Worm (Caenorhabditis elegans) whole organism, mixed stage, embryonic: ENCODE data around the gene fbxb-3.

Source experiments
- bed-3 ChIP-seq: fragments of 200-800 bp; sonication (Bioruptor generic); optimal IDR thresholded peaks from 3 replicates; lab custom pipeline; 2018; ENCODE audit warnings: mild to moderate bottlenecking, missing genetic modification characterization, moderate library complexity, missing compliant biosample characterization
- blmp-1 ChIP-seq: fragments of 150-350 bp; optimal IDR thresholded peaks from 2 replicates; lab custom pipeline; 2014; ENCODE audit warnings: missing biosample characterization, missing genetic modification characterization
- ces-1 ChIP-seq: fragments of 150-350 bp; optimal IDR thresholded peaks from 2 replicates; lab custom pipeline; 2014; ENCODE audit warnings: missing biosample characterization, missing genetic modification reagents, missing genetic modification characterization
- elt-3 ChIP-seq: fragments of 150-350 bp; optimal IDR thresholded peaks from 2 replicates; lab custom pipeline; 2014; ENCODE audit warnings: missing biosample characterization, missing genetic modification characterization
- hlh-1 ChIP-seq: fragments of 150-350 bp; optimal IDR thresholded peaks from 2 replicates; lab custom pipeline; 2014; ENCODE audit warnings: missing biosample characterization, missing genetic modification reagents, missing genetic modification characterization
- lin-13 ChIP-seq: fragments of 150-350 bp; optimal IDR thresholded peaks from 2 replicates; lab custom pipeline; 2014; ENCODE audit warnings: missing biosample characterization, missing genetic modification characterization
- lsy-2 ChIP-seq: fragments of 150-350 bp; optimal IDR thresholded peaks from 2 replicates; lab custom pipeline; 2014; ENCODE audit warnings: missing biosample characterization, missing genetic modification characterization
- mls-2 ChIP-seq: sonication (generic microtip); optimal IDR thresholded peaks from 2 replicates; lab custom pipeline; 2016; ENCODE audit warnings: mild to moderate bottlenecking, missing genetic modification characterization, moderate library complexity, missing compliant biosample characterization
- nhr-237 ChIP-seq: fragments of 150-350 bp; optimal IDR thresholded peaks from 2 replicates; lab custom pipeline; 2014; ENCODE audit warnings: missing biosample characterization, missing genetic modification characterization
- nhr-28 ChIP-seq: fragments of 150-350 bp; optimal IDR thresholded peaks from 2 replicates; lab custom pipeline; 2014; ENCODE audit warnings: missing biosample characterization, missing genetic modification characterization
- pha-4 ChIP-seq: fragments of 150-350 bp; optimal IDR thresholded peaks from 2 replicates; lab custom pipeline; 2018; ENCODE audit warnings: missing biosample characterization, missing genetic modification reagents, missing genetic modification characterization
- snpc-4 ChIP-seq: fragments of 150-350 bp; optimal IDR thresholded peaks from 2 replicates; lab custom pipeline; 2014; ENCODE audit warnings: missing biosample characterization, missing genetic modification characterization
- unc-39 ChIP-seq: fragments of 150-350 bp; optimal IDR thresholded peaks from 2 replicates; lab custom pipeline; 2014; ENCODE audit warnings: missing biosample characterization, missing genetic modification characterization
- ztf-11 ChIP-seq: fragments of 150-350 bp; optimal IDR thresholded peaks from 2 replicates; lab custom pipeline; 2014; ENCODE audit warnings: missing biosample characterization, missing genetic modification characterization

- TF ChIP-seq ces-1 (GFP tag; lab: Kevin White, UChicago) (no peak), nhr-237 (tag; lab: Kevin White, UChicago) (no peak), elt-3 (tag; lab: Kevin White, UChicago) (no peak), mls-2 (no peak), ztf-11 (tag; lab: Kevin White, UChicago) (no peak), unc-39 (tag; lab: Kevin White, UChicago) (no peak), blmp-1 (tag; lab: Kevin White, UChicago) (no peak), snpc-4 (tag; lab: Kevin White, UChicago) (no peak), bed-3 (GFP tag; lab: Kevin White, UChicago) (no peak), lin-13 (tag; lab: Kevin White, UChicago) (no peak), pha-4 (no peak), hlh-1 (tag; lab: Kevin White, UChicago) (no peak), lsy-2 (tag; lab: Kevin White, UChicago) (no peak), nhr-28 (no peak)
Observed at ce11 chrIV:11858142-11858541, 19.4 kb downstream of the fbxb-3 start, which contains the start of gene let-92.
